Worm (Caenorhabditis elegans) whole organism, L3 larva: Measurements from ENCODE around the gene hsd-2.

Experiments
- R02D3.7 ChIP-seq: fragments of 150-350 bp; optimal IDR thresholded peaks from 2 replicates; lab custom pipeline; 2014; ENCODE audit warnings: missing biosample characterization, missing genetic modification characterization
- ZK546.5 ChIP-seq: sonication (generic microtip); optimal IDR thresholded peaks from 2 replicates; lab custom pipeline; 2017; ENCODE audit warnings: missing biosample characterization, missing genetic modification characterization
- aly-2 ChIP-seq: fragments of 150-350 bp; optimal IDR thresholded peaks from 2 replicates; lab custom pipeline; 2014; ENCODE audit warnings: missing biosample characterization, missing genetic modification characterization
- ama-1 ChIP-seq: fragments of 150-350 bp; optimal IDR thresholded peaks from 2 replicates; lab custom pipeline; 2018
- ceh-16 ChIP-seq: sonication (generic microtip); optimal IDR thresholded peaks from 2 replicates; lab custom pipeline; 2017; ENCODE audit warnings: missing biosample characterization, missing genetic modification characterization
- ceh-28 ChIP-seq: fragments of 150-350 bp; optimal IDR thresholded peaks from 2 replicates; lab custom pipeline; 2014; ENCODE audit warnings: missing biosample characterization, missing genetic modification reagents, missing genetic modification characterization
- egl-27 ChIP-seq: sonication (generic microtip); optimal IDR thresholded peaks from 4 replicates; lab custom pipeline; 2017; ENCODE audit warnings: missing biosample characterization, missing genetic modification reagents, missing genetic modification characterization
- egl-5 ChIP-seq: fragments of 150-350 bp; optimal IDR thresholded peaks from 2 replicates; lab custom pipeline; 2017; ENCODE audit warnings: missing biosample characterization, missing genetic modification reagents, missing genetic modification characterization, inconsistent platforms
- elt-2 ChIP-seq: sonication (generic microtip); optimal IDR thresholded peaks from 2 replicates; lab custom pipeline; 2016; ENCODE audit warnings: missing genetic modification reagents, mild to moderate bottlenecking, missing genetic modification characterization, missing compliant biosample characterization
- elt-3 ChIP-seq, 3 experiments: fragments of 150-350 bp in 1 of 3; sonication (generic microtip) in 2 of 3; optimal IDR thresholded peaks; 2 replicates in 2 of 3; 4 replicates in 1 of 3; lab custom pipeline; 2014 to 2017; ENCODE audit warnings: missing biosample characterization in 3 of 3, missing genetic modification characterization in 3 of 3
- eor-1 ChIP-seq, 2 experiments: fragments of 150-350 bp; optimal IDR thresholded peaks; 2 replicates each; lab custom pipeline; 2014 to 2018; ENCODE audit warnings: missing biosample characterization in 2 of 2, missing genetic modification characterization in 2 of 2
- fkh-10 ChIP-seq: sonication (generic microtip); optimal IDR thresholded peaks from 2 replicates; lab custom pipeline; 2017; ENCODE audit warnings: missing biosample characterization, missing genetic modification reagents, missing genetic modification characterization
- fkh-2 ChIP-seq: fragments of 150-350 bp; optimal IDR thresholded peaks from 2 replicates; lab custom pipeline; 2014; ENCODE audit warnings: missing biosample characterization, missing genetic modification reagents, missing genetic modification characterization
- hmg-11 ChIP-seq: sonication (generic microtip); optimal IDR thresholded peaks from 2 replicates; lab custom pipeline; 2016; ENCODE audit warnings: missing genetic modification characterization, missing compliant biosample characterization
- jun-1 ChIP-seq: fragments of 150-350 bp; optimal IDR thresholded peaks from 2 replicates; lab custom pipeline; 2014; ENCODE audit warnings: missing biosample characterization, missing genetic modification reagents, missing genetic modification characterization
- lin-15B ChIP-seq: fragments of 150-350 bp; optimal IDR thresholded peaks from 2 replicates; lab custom pipeline; 2014; ENCODE audit warnings: missing biosample characterization, missing genetic modification characterization
- lin-39 ChIP-seq: fragments of 150-350 bp; optimal IDR thresholded peaks from 2 replicates; lab custom pipeline; 2018; ENCODE audit warnings: missing biosample characterization, missing genetic modification reagents, missing genetic modification characterization
- mdl-1 ChIP-seq: fragments of 150-350 bp; optimal IDR thresholded peaks from 2 replicates; lab custom pipeline; 2014; ENCODE audit warnings: missing biosample characterization, missing genetic modification characterization
- mml-1 ChIP-seq: fragments of 150-350 bp; sonication (generic microtip); optimal IDR thresholded peaks from 3 replicates; lab custom pipeline; 2014; ENCODE audit warnings: missing biosample characterization, missing genetic modification characterization
- nhr-11 ChIP-seq: fragments of 150-350 bp; optimal IDR thresholded peaks from 2 replicates; lab custom pipeline; 2014; ENCODE audit warnings: missing biosample characterization, missing genetic modification characterization
- nhr-23 ChIP-seq: fragments of 150-350 bp; optimal IDR thresholded peaks from 2 replicates; lab custom pipeline; 2014; ENCODE audit warnings: missing biosample characterization, missing genetic modification reagents, missing genetic modification characterization
- nhr-237 ChIP-seq: fragments of 150-350 bp; optimal IDR thresholded peaks from 2 replicates; lab custom pipeline; 2014; ENCODE audit warnings: missing biosample characterization, missing genetic modification characterization
- nhr-25 ChIP-seq: sonication (generic microtip); optimal IDR thresholded peaks from 2 replicates; lab custom pipeline; 2017; ENCODE audit warnings: missing biosample characterization, missing genetic modification characterization
- nhr-67 ChIP-seq: fragments of 150-350 bp; optimal IDR thresholded peaks from 2 replicates; lab custom pipeline; 2014; ENCODE audit warnings: missing biosample characterization, missing genetic modification characterization
- nhr-76 ChIP-seq: fragments of 150-350 bp; sonication (generic microtip); optimal IDR thresholded peaks from 5 replicates; lab custom pipeline; 2014; ENCODE audit warnings: missing biosample characterization, missing genetic modification characterization
- pha-4 ChIP-seq: fragments of 150-350 bp; optimal IDR thresholded peaks from 2 replicates; lab custom pipeline; 2014; ENCODE audit warnings: missing biosample characterization, missing genetic modification reagents, missing genetic modification characterization
- pqm-1 ChIP-seq: fragments of 150-350 bp; optimal IDR thresholded peaks from 2 replicates; lab custom pipeline; 2017; ENCODE audit warnings: missing biosample characterization, missing genetic modification characterization, inconsistent platforms
- sea-2 ChIP-seq: fragments of 150-350 bp; sonication (generic microtip); optimal IDR thresholded peaks from 4 replicates; lab custom pipeline; 2014; ENCODE audit warnings: missing biosample characterization, missing genetic modification reagents, missing genetic modification characterization
- skn-1 ChIP-seq: fragments of 150-350 bp; optimal IDR thresholded peaks from 2 replicates; lab custom pipeline; 2014; ENCODE audit warnings: missing biosample characterization, missing genetic modification characterization
- snpc-4 ChIP-seq: fragments of 150-350 bp; optimal IDR thresholded peaks from 2 replicates; lab custom pipeline; 2014; ENCODE audit warnings: missing biosample characterization, missing genetic modification characterization
- unc-39 ChIP-seq: sonication (generic microtip); optimal IDR thresholded peaks from 4 replicates; lab custom pipeline; 2017; ENCODE audit warnings: missing biosample characterization, missing genetic modification characterization
- unc-62 ChIP-seq: fragments of 150-350 bp; sonication (generic microtip); optimal IDR thresholded peaks from 4 replicates; lab custom pipeline; 2014; ENCODE audit warnings: missing biosample characterization, missing genetic modification reagents, missing genetic modification characterization
- zag-1 ChIP-seq: fragments of 150-350 bp; optimal IDR thresholded peaks from 2 replicates; lab custom pipeline; 2014; ENCODE audit warnings: missing biosample characterization, missing genetic modification characterization
- ztf-11 ChIP-seq: fragments of 150-350 bp; optimal IDR thresholded peaks from 2 replicates; lab custom pipeline; 2014; ENCODE audit warnings: missing biosample characterization, missing genetic modification characterization
- ztf-4 ChIP-seq: fragments of 150-350 bp; optimal IDR thresholded peaks from 2 replicates; lab custom pipeline; 2014; ENCODE audit warnings: missing biosample characterization, missing genetic modification characterization

The hsd-2 gene

DNA sequence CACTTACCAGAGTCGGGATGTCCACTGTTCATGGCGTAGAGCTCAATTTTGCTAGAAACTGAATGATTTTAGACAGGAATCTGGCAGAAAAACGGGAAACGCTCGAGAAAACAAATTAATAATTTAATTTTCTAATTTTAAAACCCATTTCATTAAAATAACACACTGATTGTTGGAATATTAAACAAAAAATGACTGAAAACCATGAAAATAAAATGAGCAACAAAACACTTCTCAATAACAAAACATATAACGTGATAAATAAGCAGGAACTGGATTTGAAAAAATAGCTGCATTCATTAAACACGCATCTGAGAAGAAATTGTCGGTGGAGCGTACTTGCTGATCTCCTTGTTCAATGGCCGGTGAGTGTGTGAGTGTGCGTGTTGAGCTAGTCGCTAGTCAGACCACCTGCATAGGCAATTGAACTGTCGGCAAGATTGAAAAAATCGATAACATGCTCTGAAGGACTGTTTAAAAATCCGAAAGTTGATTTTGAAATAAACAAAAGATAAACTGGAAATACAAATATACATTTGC is 7.4 kb upstream of the hsd-2 start, which contains the start of gene ZC8.6:
Gene ZC8.6, minus strand, starts transcription at position 51 of the 540 bp plus-strand sequence.
- TF ChIP-seq R02D3.7 (tag; lab: Kevin White, UChicago) (no peak), nhr-67 (tag; lab: Kevin White, UChicago) (no peak), lin-39 (tag; lab: Kevin White, UChicago) (peak; percentile 72), sea-2 (no peak), hmg-11 (tag; lab: Kevin White, UChicago) (peak; percentile 54), ztf-11 (tag; lab: Kevin White, UChicago) (no peak), elt-2 (peak; percentile 40), ceh-16 (tag; lab: Kevin White, UChicago) (no peak), pqm-1 (tag; lab: Kevin White, UChicago) (peak; percentile 70), eor-1 (tag; optimal IDR thresholded peaks at IDR 0.05; lab: Kevin White, UChicago) (no peak), jun-1 (tag; lab: Kevin White, UChicago) (no peak), ZK546.5 (tag; lab: Kevin White, UChicago) (no peak), mml-1 (tag; lab: Kevin White, UChicago) (no peak), snpc-4 (tag; lab: Kevin White, UChicago) (peak; percentile 8), lin-15B (tag; lab: Kevin White, UChicago) (peak; percentile 46), skn-1 (peak; percentile 7), aly-2 (tag; lab: Kevin White, UChicago) (no peak), nhr-25 (tag; lab: Kevin White, UChicago) (peak; percentile 38), nhr-237 (tag; lab: Kevin White, UChicago) (no peak), ceh-28 (tag; lab: Kevin White, UChicago) (peak; percentile 13), nhr-23 (no peak), pha-4 (tag; lab: Kevin White, UChicago) (peak; percentile 49)

DNA sequence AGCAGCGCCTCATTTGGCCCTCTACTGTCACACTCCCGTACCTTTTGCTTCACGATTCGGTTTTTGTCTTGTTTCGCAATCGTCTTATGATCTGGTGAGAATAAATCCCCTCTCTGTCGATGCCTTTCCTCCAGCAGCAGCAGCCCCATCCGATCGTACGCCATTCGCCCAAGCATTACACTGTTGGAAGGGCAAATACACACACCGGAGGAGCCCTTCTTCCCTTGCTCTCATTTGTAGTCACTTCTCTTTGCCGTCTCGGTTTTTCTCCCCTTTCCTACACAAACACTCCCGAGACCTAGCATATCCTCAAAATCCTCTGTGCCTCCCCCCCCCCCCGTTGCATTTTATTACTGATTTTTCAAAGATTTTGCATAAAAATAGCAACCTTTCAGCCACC is 6.2 kb upstream of the hsd-2 start, which contains the start of gene set-30:
Gene set-30, plus strand, starts transcription at position 396 of the 400 bp plus-strand sequence.
- TF ChIP-seq jun-1 (tag; lab: Kevin White, UChicago) (no peak), elt-3 (tag; optimal IDR thresholded peaks at IDR 0.05; lab: Kevin White, UChicago) (no peak), snpc-4 (tag; lab: Kevin White, UChicago) (no peak), eor-1 (tag; optimal IDR thresholded peaks at IDR 0.05; lab: Kevin White, UChicago) (no peak), elt-2 (no peak), unc-62 (GFP tag; lab: Kevin White, UChicago) (no peak), nhr-23 (no peak), fkh-2 (tag; lab: Kevin White, UChicago) (no peak)

- TF ChIP-seq ztf-4 (tag; lab: Kevin White, UChicago) (no peak), elt-2 (peak; percentile 64), pha-4 (tag; lab: Kevin White, UChicago) (peak; percentile 14), nhr-67 (tag; lab: Kevin White, UChicago) (no peak)
These were observed 1.9 kb downstream of the hsd-2 start for ce11 chrX:5006972-5007371.

DNA sequence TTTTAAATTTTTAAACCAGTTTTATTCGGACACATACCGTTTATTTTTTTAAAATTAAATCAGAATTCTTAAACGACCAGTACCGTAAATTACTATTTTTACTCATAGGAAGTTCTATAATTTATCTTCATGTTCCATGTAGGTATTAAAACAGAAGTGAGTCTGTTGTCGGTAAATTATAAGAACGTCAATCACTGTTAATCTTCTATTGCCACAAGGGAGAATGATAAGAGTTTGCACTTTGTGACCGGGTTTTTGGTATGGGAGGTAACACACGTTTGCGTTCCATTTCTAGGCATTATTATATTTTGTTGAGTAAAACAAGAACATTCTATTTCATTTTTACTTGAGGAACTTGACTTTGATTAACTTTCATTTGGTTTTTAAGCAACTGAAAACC is 4.0 kb downstream of the hsd-2 start, which contains the start of gene hsd-3:
Gene hsd-3, plus strand, starts transcription at position 301 of the 400 bp plus-strand sequence.
- no peak for TF ChIP-seq aly-2 (tag; lab: Kevin White, UChicago)
- TF ChIP-seq zag-1 = no peak
- TF ChIP-seq lin-39 (tag; lab: Kevin White, UChicago) = no peak
- TF ChIP-seq eor-1 (tag; optimal IDR thresholded peaks at IDR 0.05; lab: Kevin White, UChicago) = no peak

ce11 chrX:5013826-5014225 is 8.8 kb downstream of the hsd-2 start, which contains the start of gene ZC449.7:
ZC449.7 (plus strand) TSS chrX:5014074.
- TF ChIP-seq elt-2 (peak; percentile 51), pha-4 (tag; lab: Kevin White, UChicago) (peak; percentile 10), ama-1 (lab: Kevin White, UChicago) (no peak)

DNA sequence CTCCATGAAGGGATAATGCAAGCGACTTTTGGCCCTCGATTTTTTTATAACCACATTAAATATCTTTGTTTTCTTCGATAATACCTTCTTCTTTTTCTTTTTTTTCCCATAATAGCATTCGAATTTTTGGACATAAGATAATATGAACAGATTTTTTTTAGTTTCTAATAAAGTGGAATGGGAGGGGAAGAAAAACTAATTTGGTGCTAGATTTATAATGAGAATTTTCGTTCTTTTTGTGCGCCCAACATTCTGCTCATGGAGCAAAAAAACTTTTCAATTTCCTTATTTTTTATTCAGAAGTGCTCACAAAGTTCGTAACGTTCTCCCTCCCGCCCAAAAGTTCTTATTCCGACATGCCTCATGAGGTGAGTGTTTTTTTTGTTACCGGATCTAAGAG is 10.7 kb downstream of the hsd-2 start, which contains the start of gene ZC449.8:
Gene ZC449.8, plus strand, starts transcription at position 301 of the 400 bp plus-strand sequence.
- no peak for TF ChIP-seq fkh-10 (GFP tag; lab: Kevin White, UChicago)
- no peak for TF ChIP-seq ceh-28 (tag; lab: Kevin White, UChicago)
- no peak for TF ChIP-seq lin-15B (tag; lab: Kevin White, UChicago)
- TF ChIP-seq mdl-1 (tag; lab: Kevin White, UChicago) = no peak
- no peak for TF ChIP-seq nhr-67 (tag; lab: Kevin White, UChicago)
- no peak for TF ChIP-seq snpc-4 (tag; lab: Kevin White, UChicago)
- TF ChIP-seq nhr-11 (tag; lab: Kevin White, UChicago) = no peak
- TF ChIP-seq unc-62 (GFP tag; lab: Kevin White, UChicago) = no peak
- no peak for TF ChIP-seq nhr-76 (tag; lab: Kevin White, UChicago)
- TF ChIP-seq egl-5 (tag; lab: Kevin White, UChicago) = no peak
- TF ChIP-seq nhr-237 (tag; lab: Kevin White, UChicago) = no peak
- TF ChIP-seq nhr-23 = no peak
- TF ChIP-seq egl-27 (tag; lab: Kevin White, UChicago) = no peak
- TF ChIP-seq eor-1 (tag; optimal IDR thresholded peaks at IDR 0.05; lab: Kevin White, UChicago) = no peak
- no peak for TF ChIP-seq unc-39
